Fruit fly (Drosophila melanogaster) whole organism, wandering third instar larva: ENCODE results near the gene tara.
A peak's percentile ranks its signal among the peaks of the same experiment; 100 is the strongest.

Experiments
- Abd-B ChIP-seq: fragments of >200 bp; optimal IDR thresholded peaks from 2 replicates; lab custom pipeline; 2017; ENCODE audit warnings: missing biosample characterization, missing genetic modification characterization
- CG32264 ChIP-seq: fragments of 200-800 bp; sonication (Bioruptor generic); optimal IDR thresholded peaks from 2 replicates; lab custom pipeline; 2016; ENCODE audit warnings: missing biosample characterization, missing genetic modification characterization
- CG9705 ChIP-seq: fragments of 200-800 bp; sonication (Bioruptor generic); optimal IDR thresholded peaks from 2 replicates; lab custom pipeline; 2018; ENCODE audit warnings: missing biosample characterization, mild to moderate bottlenecking, missing genetic modification characterization
- CrebA ChIP-seq: fragments of 200-800 bp; sonication (Bioruptor generic); optimal IDR thresholded peaks from 2 replicates; lab custom pipeline; 2016; ENCODE audit warnings: missing biosample characterization, mild to moderate bottlenecking, missing genetic modification characterization, borderline replicate concordance
- Dfd ChIP-seq: fragments of >200 bp; optimal IDR thresholded peaks from 2 replicates; lab custom pipeline; 2017; ENCODE audit warnings: missing biosample characterization, missing genetic modification characterization
- Dif ChIP-seq: fragments of 200-275, 200-300 bp; sonication (Bioruptor generic); optimal IDR thresholded peaks from 2 replicates; lab custom pipeline; 2018; ENCODE audit warnings: missing biosample characterization, missing genetic modification characterization; ENCODE audit not compliant: partially characterized antibody
- GATAd ChIP-seq: sonication (Bioruptor generic); optimal IDR thresholded peaks from 2 replicates; lab custom pipeline; 2016; ENCODE audit warnings: missing biosample characterization, missing genetic modification characterization
- HLH106 ChIP-seq: fragments of 200-800 bp; optimal IDR thresholded peaks from 3 replicates; lab custom pipeline; 2019; ENCODE audit warnings: missing biosample characterization, mild to moderate bottlenecking, missing genetic modification characterization, moderate library complexity
- Hnf4 ChIP-seq: fragments of 200-800 bp; sonication (Bioruptor generic); optimal IDR thresholded peaks from 2 replicates; lab custom pipeline; 2016; ENCODE audit warnings: missing biosample characterization, mild to moderate bottlenecking, missing genetic modification characterization
- Hr78 ChIP-seq: fragments of >200 bp; optimal IDR thresholded peaks from 2 replicates; lab custom pipeline; 2017; ENCODE audit warnings: missing biosample characterization, missing genetic modification characterization
- Hr83 ChIP-seq: fragments of 200-300 bp; sonication (Bioruptor generic); optimal IDR thresholded peaks from 2 replicates; lab custom pipeline; 2016; ENCODE audit warnings: missing biosample characterization, mild to moderate bottlenecking, missing genetic modification characterization, moderate library complexity; ENCODE audit not compliant: poor library complexity, severe bottlenecking
- Jra ChIP-seq: sonication (Bioruptor generic); optimal IDR thresholded peaks from 2 replicates; lab custom pipeline; 2016; ENCODE audit warnings: missing biosample characterization, missing genetic modification characterization
- Mio ChIP-seq: sonication (Bioruptor generic); optimal IDR thresholded peaks from 2 replicates; lab custom pipeline; 2016; ENCODE audit warnings: missing biosample characterization, missing genetic modification characterization
- Myc ChIP-seq: fragments of >200 bp; optimal IDR thresholded peaks from 2 replicates; lab custom pipeline; 2017
- N ChIP-seq: fragments of >200 bp; optimal IDR thresholded peaks from 2 replicates; lab custom pipeline; 2018; ENCODE audit warnings: missing biosample characterization, missing external identifiers, missing genetic modification characterization
- OdsH ChIP-seq: fragments of 200-800 bp; sonication (Bioruptor generic); optimal IDR thresholded peaks from 2 replicates; lab custom pipeline; 2016; ENCODE audit warnings: missing biosample characterization, mild to moderate bottlenecking, missing genetic modification characterization
- Rel ChIP-seq, 2 experiments: fragments of 200-800 bp; sonication (Bioruptor generic) in 1 of 2; optimal IDR thresholded peaks; 2 replicates in 1 of 2; 3 replicates in 1 of 2; lab custom pipeline; 2016 to 2019; ENCODE audit warnings: mild to moderate bottlenecking in 2 of 2, missing biosample characterization in 2 of 2, missing genetic modification characterization in 2 of 2, moderate library complexity in 1 of 2
- Sp1 ChIP-seq: fragments of 200-800 bp; sonication (Bioruptor generic); optimal IDR thresholded peaks from 3 replicates; lab custom pipeline; 2019; ENCODE audit warnings: missing biosample characterization, mild to moderate bottlenecking, missing genetic modification characterization, moderate library complexity
- Vsx2 ChIP-seq: fragments of 200-300, 225-300 bp; sonication (Bioruptor generic); optimal IDR thresholded peaks from 2 replicates; lab custom pipeline; 2018; ENCODE audit warnings: missing biosample characterization, missing genetic modification characterization; ENCODE audit not compliant: partially characterized antibody
- br ChIP-seq: fragments of 200-800 bp; sonication (Bioruptor generic); optimal IDR thresholded peaks from 2 replicates; lab custom pipeline; 2016; ENCODE audit warnings: missing biosample characterization, missing genetic modification characterization
- brk ChIP-seq: fragments of 200-800 bp; sonication (Bioruptor generic); optimal IDR thresholded peaks from 2 replicates; lab custom pipeline; 2016; ENCODE audit warnings: missing biosample characterization, mild to moderate bottlenecking, missing genetic modification characterization
- dl ChIP-seq, 2 experiments: fragments of 175-275, 200-275 bp in 1 of 2; fragments of 200-275 bp in 1 of 2; sonication (Bioruptor generic); optimal IDR thresholded peaks; lab custom pipeline; 2018; ENCODE audit warnings: mild to moderate bottlenecking in 2 of 2, missing biosample characterization in 2 of 2, missing genetic modification characterization in 2 of 2, moderate library complexity in 2 of 2; ENCODE audit not compliant: partially characterized antibody in 2 of 2, insufficient read depth in 1 of 2
- dmrt93B ChIP-seq: fragments of 200-800 bp; sonication (Bioruptor generic); optimal IDR thresholded peaks from 2 replicates; lab custom pipeline; 2018; ENCODE audit warnings: missing biosample characterization, mild to moderate bottlenecking, missing genetic modification characterization
- dsf ChIP-seq: sonication (Bioruptor generic); optimal IDR thresholded peaks from 2 replicates; lab custom pipeline; 2016; ENCODE audit warnings: missing biosample characterization, missing genetic modification characterization, borderline replicate concordance
- ey ChIP-seq: fragments of 200-800 bp; sonication (Bioruptor generic); optimal IDR thresholded peaks from 2 replicates; lab custom pipeline; 2016; ENCODE audit warnings: missing biosample characterization, missing genetic modification characterization
- foxo ChIP-seq, 2 experiments: fragments of 200-800 bp; sonication (Bioruptor generic); optimal IDR thresholded peaks; 2 replicates in 1 of 2; 3 replicates in 1 of 2; lab custom pipeline; 2016 to 2017; ENCODE audit warnings: missing biosample characterization in 2 of 2, missing genetic modification characterization in 2 of 2
- fru ChIP-seq: fragments of 200-800 bp; sonication (Bioruptor generic); optimal IDR thresholded peaks from 3 replicates; lab custom pipeline; 2016; ENCODE audit warnings: missing biosample characterization, mild to moderate bottlenecking, missing genetic modification characterization
- h ChIP-seq: fragments of 200-800 bp; sonication (Bioruptor generic); optimal IDR thresholded peaks from 3 replicates; lab custom pipeline; 2016; ENCODE audit warnings: missing biosample characterization, mild to moderate bottlenecking, missing genetic modification characterization
- jim ChIP-seq: fragments of 175-275, 200-325 bp; sonication (Bioruptor generic); optimal IDR thresholded peaks from 2 replicates; lab custom pipeline; 2016; ENCODE audit warnings: missing biosample characterization, mild to moderate bottlenecking, missing genetic modification characterization
- lola ChIP-seq: fragments of >200 bp; optimal IDR thresholded peaks from 2 replicates; lab custom pipeline; 2017; ENCODE audit warnings: missing biosample characterization, missing genetic modification characterization
- pan ChIP-seq: fragments of >200 bp; optimal IDR thresholded peaks from 2 replicates; lab custom pipeline; 2017
- psq ChIP-seq: fragments of 200-800 bp; sonication (Bioruptor generic); optimal IDR thresholded peaks from 3 replicates; lab custom pipeline; 2017; ENCODE audit warnings: missing biosample characterization, mild to moderate bottlenecking, missing genetic modification characterization, moderate library complexity
- rgr ChIP-seq: fragments of 200-800 bp; sonication (Bioruptor generic); optimal IDR thresholded peaks from 3 replicates; lab custom pipeline; 2016; ENCODE audit warnings: missing biosample characterization, mild to moderate bottlenecking, missing genetic modification characterization
- sage ChIP-seq: fragments of 200-800 bp; sonication (Bioruptor generic); optimal IDR thresholded peaks from 2 replicates; lab custom pipeline; 2016; ENCODE audit warnings: missing biosample characterization, mild to moderate bottlenecking, missing genetic modification characterization
- sv ChIP-seq: fragments of 200-800 bp; sonication (Bioruptor generic); optimal IDR thresholded peaks from 3 replicates; lab custom pipeline; 2016; ENCODE audit warnings: missing biosample characterization, missing genetic modification characterization
- tai ChIP-seq: sonication (Bioruptor generic); optimal IDR thresholded peaks from 2 replicates; lab custom pipeline; 2016; ENCODE audit warnings: missing biosample characterization, missing genetic modification characterization
- usp ChIP-seq: fragments of >200 bp; optimal IDR thresholded peaks from 2 replicates; lab custom pipeline; 2017; ENCODE audit warnings: missing biosample characterization, missing genetic modification characterization
- woc ChIP-seq: sonication (Bioruptor generic); optimal IDR thresholded peaks from 2 replicates; lab custom pipeline; 2016; ENCODE audit warnings: missing biosample characterization, mild to moderate bottlenecking, missing genetic modification characterization

tara gene

DNA sequence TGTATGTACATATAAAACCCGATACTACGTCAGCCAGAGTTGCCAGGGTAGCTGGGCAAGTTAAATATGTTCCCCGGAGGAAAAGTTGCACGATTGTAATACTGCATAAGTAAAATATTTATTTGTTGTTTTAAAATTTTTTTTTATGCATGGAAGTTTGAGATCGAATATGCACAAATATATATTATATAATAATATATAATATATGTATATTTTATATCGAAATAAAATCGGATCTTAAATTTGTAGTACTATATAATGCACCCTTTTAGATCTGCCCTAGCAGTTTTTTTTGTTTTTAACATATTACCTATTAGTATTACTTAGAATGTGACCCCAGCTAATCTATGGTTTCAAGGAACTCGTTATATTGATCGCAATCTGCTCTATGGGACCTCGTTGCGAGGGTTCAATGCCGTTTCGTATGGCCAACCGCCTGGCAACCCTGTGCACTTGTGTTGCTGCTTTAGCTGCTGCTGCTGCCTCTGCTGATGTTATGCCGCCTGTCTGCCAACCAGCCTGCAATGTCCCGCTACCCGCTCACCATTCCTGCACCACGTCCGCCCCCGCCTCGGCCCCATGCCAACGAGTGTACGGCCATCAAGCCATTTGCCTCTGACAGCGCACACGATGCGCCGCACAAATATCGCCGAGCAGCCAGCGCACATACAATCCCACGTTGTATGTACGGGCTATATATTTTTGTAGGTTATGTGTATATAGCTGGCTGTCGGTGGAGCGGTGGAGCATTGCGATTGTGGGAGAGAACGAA is 10.7 kb downstream of the tara start (continued):
- TF ChIP-seq Sp1 (peak; percentile 97), N (no peak), tai (no peak), jim (GFP tag; lab: Kevin White, UChicago) (peak; percentile 83)

dm6 chr3R:16236713-16237641 is 11.5 kb downstream of the tara start:
- peak; percentile 92 for TF ChIP-seq h (GFP tag; lab: Kevin White, UChicago)
- peak; percentile 83 for TF ChIP-seq Dfd
- peak; percentile 58 for TF ChIP-seq CrebA (GFP tag; lab: Kevin White, UChicago)
- peak; percentile 69 to 72 for TF ChIP-seq dl (GFP tag; optimal IDR thresholded peaks at IDR 0.05; lab: Kevin White, UChicago; ENCODE audit: insufficient read depth in 1 of 2, partially characterized antibody in 2 of 2)
- peak; percentile 99 for TF ChIP-seq Sp1
- no peak for TF ChIP-seq GATAd (GFP tag; lab: Kevin White, UChicago)
- TF ChIP-seq Vsx2 (GFP tag; lab: Kevin White, UChicago), result no peak
- TF ChIP-seq foxo (GFP tag; optimal IDR thresholded peaks at IDR 0.05; lab: Kevin White, UChicago), result peak in 1 of 2 experiments; percentile 99
- peak; percentile 95 for TF ChIP-seq sage (GFP tag; lab: Kevin White, UChicago)
- TF ChIP-seq Rel (GFP tag; optimal IDR thresholded peaks at IDR 0.05; lab: Kevin White, UChicago), result no peak
- TF ChIP-seq Rel (tag; optimal IDR thresholded peaks at IDR 0.05; lab: Kevin White, UChicago), result peak; percentile 86
- TF ChIP-seq pan (lab: Kevin White, UChicago), result no peak
- peak; percentile 50 for TF ChIP-seq Dif (GFP tag; lab: Kevin White, UChicago)
- TF ChIP-seq Jra, result peak; percentile 89
- no peak for TF ChIP-seq CG32264
- TF ChIP-seq ey, result peak; percentile 86
- TF ChIP-seq usp (GFP tag; lab: Kevin White, UChicago), result no peak
- TF ChIP-seq Hr83, result peak; percentile 91
- peak; percentile 79 for TF ChIP-seq br (GFP tag; lab: Kevin White, UChicago)
- TF ChIP-seq Hr78 (GFP tag; lab: Kevin White, UChicago), result no peak
- peak; percentile 93 for TF ChIP-seq fru
- peak; percentile 87 for TF ChIP-seq brk (GFP tag; lab: Kevin White, UChicago)
- peak; percentile 98 for TF ChIP-seq OdsH (GFP tag; lab: Kevin White, UChicago)
- peak; percentile 97 for TF ChIP-seq rgr (GFP tag; lab: Kevin White, UChicago)
- peak; percentile 68 for TF ChIP-seq jim (GFP tag; lab: Kevin White, UChicago)
- peak; percentile 60 for TF ChIP-seq Mio (GFP tag; lab: Kevin White, UChicago)
- TF ChIP-seq dmrt93B (GFP tag; lab: Kevin White, UChicago), result peak; percentile 97
- TF ChIP-seq dsf, result peak; percentile 80
- TF ChIP-seq CG9705 (GFP tag; lab: Kevin White, UChicago), result peak; percentile 96
- TF ChIP-seq sv (GFP tag; lab: Kevin White, UChicago), result peak; percentile 85
- TF ChIP-seq N, result no peak
- no peak for TF ChIP-seq Abd-B (GFP tag; lab: Kevin White, UChicago)
- TF ChIP-seq woc, result peak; percentile 89
- TF ChIP-seq psq (GFP tag; lab: Kevin White, UChicago), result peak; percentile 98
- TF ChIP-seq HLH106, result peak; percentile 99
- no peak for TF ChIP-seq Myc (lab: Kevin White, UChicago)
- TF ChIP-seq lola, result no peak
- peak; percentile 63 for TF ChIP-seq tai
- peak; percentile 86 for TF ChIP-seq Hnf4
